Worm (Caenorhabditis elegans): ENCODE results near the gene fbxa-114.

fbxa-114 gene

ce11 chrV:20237429-20237828 is 36.0 kb downstream of the fbxa-114 start, which contains the start of gene sld-5:
sld-5 (minus strand) TSS chrV:20237745.
- no peak for TF ChIP-seq W03F9.2 (tag; optimal IDR thresholded peaks at IDR 0.05)
- no peak for TF ChIP-seq him-1 (tag; optimal IDR thresholded peaks at IDR 0.05)
- TF ChIP-seq dao-5 (tag; optimal IDR thresholded peaks at IDR 0.05), result no peak

- no peak for TF ChIP-seq him-1 (tag; optimal IDR thresholded peaks at IDR 0.05)
- no peak for TF ChIP-seq dao-5 (tag; optimal IDR thresholded peaks at IDR 0.05)
- TF ChIP-seq W03F9.2 (tag; optimal IDR thresholded peaks at IDR 0.05), result no peak
These were observed 39.9 kb downstream of the fbxa-114 start for ce11 chrV:20241243-20241862.

ce11 chrV:20249438-20250120 is 48.2 kb downstream of the fbxa-114 start, which contains the start of gene swsn-1:
swsn-1 (minus strand) TSS chrV:20249488.
- TF ChIP-seq dao-5 (tag; optimal IDR thresholded peaks at IDR 0.05), result no peak
- no peak for TF ChIP-seq him-1 (tag; optimal IDR thresholded peaks at IDR 0.05)
- TF ChIP-seq W03F9.2 (tag; optimal IDR thresholded peaks at IDR 0.05), result no peak
